Worm (Caenorhabditis elegans): Measurements from ENCODE around the gene nspg-8.

DNA sequence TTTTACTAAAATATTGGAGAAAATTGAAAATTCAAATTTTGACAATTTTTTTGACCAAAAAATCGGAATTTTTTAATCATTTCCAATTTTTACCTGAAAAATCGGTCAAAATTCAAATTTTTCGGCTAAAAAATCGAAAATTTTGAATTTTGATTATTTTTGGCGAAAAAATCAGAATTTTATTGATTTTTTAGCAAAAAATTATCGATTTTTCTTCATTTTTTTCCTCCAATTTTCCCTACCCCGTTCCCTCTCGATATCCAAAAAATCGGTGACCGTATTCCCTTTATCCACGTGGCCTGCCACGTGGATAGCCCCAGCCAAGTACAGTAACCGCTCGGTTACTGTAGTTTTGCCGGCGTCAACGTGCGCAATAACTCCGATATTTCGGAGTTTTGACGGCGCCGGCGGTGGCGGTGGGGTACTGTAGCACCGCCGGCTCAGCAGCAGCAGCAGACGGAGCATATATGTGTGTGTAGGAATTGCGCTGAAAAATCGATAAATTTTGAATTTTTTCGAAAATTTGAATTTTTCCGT, 11.5 kb downstream of the nspg-8 start, which contains the start of gene Y119D3B.14:
- TF ChIP-seq ztf-26 (tag; optimal IDR thresholded peaks at IDR 0.05) = no peak
- TF ChIP-seq ama-1 (optimal IDR thresholded peaks at IDR 0.05) = no peak
- no peak for TF ChIP-seq ama-1 (GFP tag; optimal IDR thresholded peaks at IDR 0.05)
- no peak for TF ChIP-seq aptf-3 (GFP tag; IDR thresholded peaks at IDR 0.05)
- no peak for TF ChIP-seq bed-2 (GFP tag; IDR thresholded peaks at IDR 0.05)
- TF ChIP-seq ccch-3 (GFP tag; optimal IDR thresholded peaks at IDR 0.05) = no peak
- TF ChIP-seq tlf-1 (GFP tag; optimal IDR thresholded peaks at IDR 0.05) = no peak
